Fruit fly (Drosophila melanogaster): Measurements from ENCODE around the gene aos.

Gene aos

dm6 chr3L:16488483-16489258 is 5.2 kb upstream of the aos start:
- TF ChIP-seq CG34367 (tag; optimal IDR thresholded peaks at IDR 0.05) (peak; percentile 80), CG14655 (GFP tag; optimal IDR thresholded peaks at IDR 0.05) (peak; percentile 73), CG10348 (GFP tag; IDR thresholded peaks at IDR 0.05) (no peak), D1 (tag; optimal IDR thresholded peaks at IDR 0.05) (peak; percentile 60), CG13204 (GFP tag; optimal IDR thresholded peaks at IDR 0.05) (peak; percentile 12), CG8159 (tag; optimal IDR thresholded peaks at IDR 0.05) (peak; percentile 88), fd96Ca (GFP tag; IDR thresholded peaks at IDR 0.05) (no peak; the same call in 2 of the 3 replicates), CG9948 (tag; optimal IDR thresholded peaks at IDR 0.05) (peak; percentile 86), Pif1B (GFP tag; optimal IDR thresholded peaks at IDR 0.05) (peak; percentile 37), Ets98B (GFP tag; IDR thresholded peaks at IDR 0.05) (no peak), CG17806 (tag; optimal IDR thresholded peaks at IDR 0.05) (peak; percentile 84), CG8301 (tag; optimal IDR thresholded peaks at IDR 0.05) (peak; percentile 62), Pif1A (GFP tag; optimal IDR thresholded peaks at IDR 0.05) (peak; percentile 53), Snoo (tag; optimal IDR thresholded peaks at IDR 0.05) (peak; percentile 76), gl (tag; optimal IDR thresholded peaks at IDR 0.05) (peak; percentile 53), CG32121 (GFP tag; IDR thresholded peaks at IDR 0.05) (no peak; the same call in 1 of the 2 replicates), EcR (GFP tag; optimal IDR thresholded peaks at IDR 0.05) (no peak), rn (GFP tag; IDR thresholded peaks at IDR 0.05) (no peak), CG15710 (tag; optimal IDR thresholded peaks at IDR 0.05) (peak; percentile 82)

- no peak for TF ChIP-seq CG10348 (GFP tag; IDR thresholded peaks at IDR 0.05)
- TF ChIP-seq Pif1B (GFP tag; optimal IDR thresholded peaks at IDR 0.05) = no peak
- no peak for TF ChIP-seq CG8159 (tag; optimal IDR thresholded peaks at IDR 0.05)
- TF ChIP-seq CG14655 (GFP tag; optimal IDR thresholded peaks at IDR 0.05) = peak; percentile 30
- peak; percentile 1 for TF ChIP-seq CG15710 (tag; optimal IDR thresholded peaks at IDR 0.05)
Measured at dm6 chr3L:16487812-16488211, 4.4 kb upstream of the aos start.

- TF ChIP-seq Pif1A (GFP tag; optimal IDR thresholded peaks at IDR 0.05) (peak; percentile 59), CG10348 (GFP tag; IDR thresholded peaks at IDR 0.05) (no peak), EcR (GFP tag; optimal IDR thresholded peaks at IDR 0.05) (no peak), CG34367 (tag; optimal IDR thresholded peaks at IDR 0.05) (no peak), CG17806 (tag; optimal IDR thresholded peaks at IDR 0.05) (peak; percentile 27), CG9948 (tag; optimal IDR thresholded peaks at IDR 0.05) (no peak), CG15710 (tag; optimal IDR thresholded peaks at IDR 0.05) (no peak), CG13204 (GFP tag; optimal IDR thresholded peaks at IDR 0.05) (no peak), D1 (tag; optimal IDR thresholded peaks at IDR 0.05) (no peak), gl (tag; optimal IDR thresholded peaks at IDR 0.05) (no peak), CG8301 (tag; optimal IDR thresholded peaks at IDR 0.05) (peak; percentile 11), rn (GFP tag; IDR thresholded peaks at IDR 0.05) (0 out of 2 replicates have a peak, but pooled peaks have one; percentile 15), Snoo (tag; optimal IDR thresholded peaks at IDR 0.05) (no peak), CG4496 (GFP tag; IDR thresholded peaks at IDR 0.05) (peak; percentile 55; the same call in 2 of the 3 replicates), fd96Ca (GFP tag; IDR thresholded peaks at IDR 0.05) (0 out of 3 replicates have a peak, but pooled peaks have one; percentile 49), CG14655 (GFP tag; optimal IDR thresholded peaks at IDR 0.05) (peak; percentile 36), CG8159 (tag; optimal IDR thresholded peaks at IDR 0.05) (no peak), Pif1B (GFP tag; optimal IDR thresholded peaks at IDR 0.05) (peak; percentile 61), Ets98B (GFP tag; IDR thresholded peaks at IDR 0.05) (peak; percentile 48), CG32121 (GFP tag; IDR thresholded peaks at IDR 0.05) (peak; percentile 37; the same call in 1 of the 2 replicates), CG12605 (GFP tag; IDR thresholded peaks at IDR 0.05) (peak; percentile 33)
Measured at dm6 chr3L:16486502-16486901, 3.1 kb upstream of the aos start.

- no peak for TF ChIP-seq CG10348 (GFP tag; IDR thresholded peaks at IDR 0.05)
- peak; percentile 52 for TF ChIP-seq CG9948 (tag; optimal IDR thresholded peaks at IDR 0.05)
- TF ChIP-seq gl (tag; optimal IDR thresholded peaks at IDR 0.05) = no peak
- TF ChIP-seq CG34367 (tag; optimal IDR thresholded peaks at IDR 0.05) = peak; percentile 3
- TF ChIP-seq EcR (GFP tag; optimal IDR thresholded peaks at IDR 0.05) = peak; percentile 53
- TF ChIP-seq CG8159 (tag; optimal IDR thresholded peaks at IDR 0.05) = peak; percentile 56
- TF ChIP-seq rn (GFP tag; IDR thresholded peaks at IDR 0.05) = no peak
- TF ChIP-seq fd96Ca (GFP tag; IDR thresholded peaks at IDR 0.05) = no peak
- TF ChIP-seq D1 (tag; optimal IDR thresholded peaks at IDR 0.05) = no peak
- peak; percentile 23 for TF ChIP-seq CG17806 (tag; optimal IDR thresholded peaks at IDR 0.05)
- no peak for TF ChIP-seq CG13204 (GFP tag; optimal IDR thresholded peaks at IDR 0.05)
- peak; percentile 26 for TF ChIP-seq Pif1B (GFP tag; optimal IDR thresholded peaks at IDR 0.05)
- no peak for TF ChIP-seq CG12605 (GFP tag; IDR thresholded peaks at IDR 0.05)
- peak; percentile 33 for TF ChIP-seq Pif1A (GFP tag; optimal IDR thresholded peaks at IDR 0.05)
- peak; percentile 11 for TF ChIP-seq Snoo (tag; optimal IDR thresholded peaks at IDR 0.05)
- TF ChIP-seq CG4496 (GFP tag; IDR thresholded peaks at IDR 0.05) = no peak
- peak; percentile 47 for TF ChIP-seq CG15710 (tag; optimal IDR thresholded peaks at IDR 0.05)
- TF ChIP-seq CG32121 (GFP tag; IDR thresholded peaks at IDR 0.05) = no peak
- TF ChIP-seq Ets98B (GFP tag; IDR thresholded peaks at IDR 0.05) = no peak
- TF ChIP-seq CG8301 (tag; optimal IDR thresholded peaks at IDR 0.05) = no peak
- peak; percentile 41 for TF ChIP-seq CG14655 (GFP tag; optimal IDR thresholded peaks at IDR 0.05)
Measured at dm6 chr3L:16484739-16485524, 1.5 kb upstream of the aos start.

- TF ChIP-seq CG9948 (tag; optimal IDR thresholded peaks at IDR 0.05) (peak; percentile 28), D1 (tag; optimal IDR thresholded peaks at IDR 0.05) (no peak), CG4496 (GFP tag; IDR thresholded peaks at IDR 0.05) (peak; percentile 86), CG34367 (tag; optimal IDR thresholded peaks at IDR 0.05) (peak; percentile 37), Snoo (tag; optimal IDR thresholded peaks at IDR 0.05) (no peak), Pif1B (GFP tag; optimal IDR thresholded peaks at IDR 0.05) (peak; percentile 62), CG8301 (tag; optimal IDR thresholded peaks at IDR 0.05) (peak; percentile 84), CG12605 (GFP tag; IDR thresholded peaks at IDR 0.05) (peak; percentile 68), EcR (GFP tag; optimal IDR thresholded peaks at IDR 0.05) (no peak), Pif1A (GFP tag; optimal IDR thresholded peaks at IDR 0.05) (peak; percentile 63), CG15710 (tag; optimal IDR thresholded peaks at IDR 0.05) (peak; percentile 54), CG32121 (GFP tag; IDR thresholded peaks at IDR 0.05) (peak; percentile 84), rn (GFP tag; IDR thresholded peaks at IDR 0.05) (peak; percentile 45; the same call in 1 of the 2 replicates), CG17806 (tag; optimal IDR thresholded peaks at IDR 0.05) (peak; percentile 34), fd96Ca (GFP tag; IDR thresholded peaks at IDR 0.05) (peak; percentile 86), CG10348 (GFP tag; IDR thresholded peaks at IDR 0.05) (peak; percentile 55), CG8159 (tag; optimal IDR thresholded peaks at IDR 0.05) (peak; percentile 64), Ets98B (GFP tag; IDR thresholded peaks at IDR 0.05) (peak; percentile 79), CG14655 (GFP tag; optimal IDR thresholded peaks at IDR 0.05) (peak; percentile 77), CG13204 (GFP tag; optimal IDR thresholded peaks at IDR 0.05) (no peak), gl (tag; optimal IDR thresholded peaks at IDR 0.05) (no peak)
Measured at dm6 chr3L:16482167-16482566, 1.3 kb downstream of the aos start.

Measured in whole organism, pupa.